Worm (Caenorhabditis elegans) whole organism, L4/young adult: ENCODE data around the gene dod-6.

Source experiments
- W03F9.2 ChIP-seq: fragments of 150-350 bp; optimal IDR thresholded peaks from 2 replicates; lab custom pipeline; 2014; ENCODE audit warnings: missing biosample characterization, missing genetic modification characterization
- dao-5 ChIP-seq: sonication (generic microtip); optimal IDR thresholded peaks from 2 replicates; lab custom pipeline; 2016; ENCODE audit warnings: missing genotype, missing genetic modification characterization, moderate library complexity, missing compliant biosample characterization

DNA sequence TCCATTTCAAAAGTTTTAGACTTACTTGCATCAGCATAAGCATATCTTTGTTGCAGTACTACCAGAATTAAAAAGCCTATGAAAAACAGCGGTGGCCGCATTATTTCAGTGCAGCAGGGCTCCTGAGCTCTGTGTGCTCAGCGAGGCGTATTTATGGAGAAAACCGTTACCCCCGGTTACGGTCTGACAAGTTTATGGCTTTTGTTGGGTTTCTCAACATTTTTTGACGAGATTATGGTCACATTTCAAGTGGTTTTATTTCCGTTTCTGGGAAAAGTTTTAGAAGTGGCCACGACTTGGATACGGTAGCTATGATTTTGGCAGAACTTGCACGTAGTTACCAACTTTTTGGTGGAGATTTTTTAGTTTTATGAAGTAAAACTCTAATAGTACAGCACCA lies 36.5 kb downstream of the dod-6 start, which contains the start of gene paml-1:
- TF ChIP-seq W03F9.2 (tag; lab: Kevin White, UChicago) = no peak
- TF ChIP-seq dao-5 (tag; lab: Kevin White, UChicago) = no peak
